Fruit fly (Drosophila melanogaster) ovary, adult (tissue): ENCODE measurements around the gene Dred.
A peak's percentile ranks its signal among the peaks of the same experiment; 100 is the strongest.

Experiments used
- CG17801 ChIP-seq: fragments of 200-800 bp; optimal IDR thresholded peaks from 2 replicates; lab custom pipeline; 2019; ENCODE audit warnings: missing biosample characterization, mild to moderate bottlenecking, missing genetic modification characterization, moderate library complexity; ENCODE audit not compliant: partially characterized antibody

Dred gene

dm6 chr3L:19544105-19544504 lies at the start of gene Dred, which contains the start of gene CG46434:
Dred (minus strand) TSS chr3L:19544205.
CG46434 (minus strand) TSS chr3L:19544205.
- TF ChIP-seq CG17801 (GFP tag; lab: Kevin White, UChicago) = no peak

DNA sequence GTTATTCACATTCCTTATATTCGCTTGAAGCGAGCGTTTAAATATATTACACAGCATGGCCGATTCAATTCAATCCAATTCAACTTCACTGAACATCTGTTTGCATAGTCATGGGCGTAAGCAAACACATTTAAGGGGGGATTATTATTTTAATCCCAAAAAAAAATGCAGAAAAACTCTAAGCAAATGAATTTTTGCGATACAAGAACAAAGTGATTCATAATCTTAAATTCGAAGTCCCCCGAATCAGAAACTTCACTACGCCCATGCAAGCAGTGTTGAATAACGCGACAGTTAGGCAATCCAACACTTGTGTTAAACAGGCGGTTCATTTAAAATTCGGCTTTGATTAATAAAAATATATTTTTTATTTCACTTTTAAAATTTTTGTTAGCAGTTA lies 46.4 kb upstream of the Dred start, which contains the start of gene CG14100:
TSS of gene CG14100 (minus strand) at position 103 of the 400 bp plus-strand sequence.
- TF ChIP-seq CG17801 (GFP tag; lab: Kevin White, UChicago) = peak; percentile 100

- peak; percentile 20 for TF ChIP-seq CG17801 (GFP tag; lab: Kevin White, UChicago)
These were observed 42.0 kb upstream of the Dred start, which contains the start of the genes CG9231 and CG9330 for dm6 chr3L:19585979-19586378. CG9231 (minus strand) TSS chr3L:19586003. CG9330 (plus strand) TSS chr3L:19586253.

- no peak for TF ChIP-seq CG17801 (GFP tag; lab: Kevin White, UChicago)
These were observed 40.4 kb upstream of the Dred start, which contains the start of gene Shal for dm6 chr3L:19584369-19584915. Shal (minus strand) TSS chr3L:19584568.

DNA sequence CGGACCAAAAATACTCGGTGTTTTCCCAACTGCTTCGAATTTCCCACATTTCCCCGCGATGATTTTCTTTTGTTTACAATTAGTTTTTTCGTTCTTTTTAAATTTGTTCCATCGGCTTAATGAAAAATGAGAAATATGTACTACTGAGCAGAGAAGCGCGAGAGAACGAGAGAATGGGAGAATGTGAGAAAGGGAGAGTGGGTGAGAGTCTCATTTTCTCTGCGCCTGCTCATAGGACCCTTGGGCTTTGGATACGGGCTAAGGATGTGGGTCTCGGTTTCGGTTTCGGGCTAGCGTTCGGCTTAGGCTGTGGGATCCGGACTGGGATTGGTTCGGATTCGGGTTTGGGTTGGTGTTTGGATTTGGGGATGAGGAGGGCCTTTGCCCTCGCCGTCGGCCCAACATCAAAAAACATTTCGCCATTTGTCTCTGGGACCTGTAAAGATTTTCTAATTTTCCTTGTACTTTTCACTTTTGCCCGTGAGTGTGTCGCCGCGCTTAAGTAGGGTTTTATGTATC lies 36.8 kb upstream of the Dred start:
- TF ChIP-seq CG17801 (GFP tag; lab: Kevin White, UChicago) = no peak

DNA sequence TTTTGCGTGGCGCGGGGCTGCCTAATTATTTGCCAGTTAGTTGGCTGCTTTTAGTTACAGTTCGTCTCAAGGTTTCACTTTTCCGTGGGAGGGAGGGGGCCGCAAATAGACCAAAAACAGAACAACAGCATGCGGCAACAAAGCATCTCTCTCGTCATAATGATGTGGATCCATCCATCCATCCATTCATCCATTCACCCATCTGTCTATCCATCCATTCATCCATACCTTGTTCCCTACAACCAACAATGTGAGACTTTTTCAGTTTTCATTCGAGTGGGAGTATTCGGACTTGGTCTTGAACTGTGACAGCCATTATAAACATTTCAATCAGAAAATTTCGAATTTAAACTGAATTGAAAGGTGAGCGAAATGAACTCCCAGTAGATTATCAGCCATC lies 35.3 kb upstream of the Dred start:
- TF ChIP-seq CG17801 (GFP tag; lab: Kevin White, UChicago) = no peak

dm6 chr3L:19575650-19576049 lies 31.6 kb upstream of the Dred start:
- no peak for TF ChIP-seq CG17801 (GFP tag; lab: Kevin White, UChicago)

DNA sequence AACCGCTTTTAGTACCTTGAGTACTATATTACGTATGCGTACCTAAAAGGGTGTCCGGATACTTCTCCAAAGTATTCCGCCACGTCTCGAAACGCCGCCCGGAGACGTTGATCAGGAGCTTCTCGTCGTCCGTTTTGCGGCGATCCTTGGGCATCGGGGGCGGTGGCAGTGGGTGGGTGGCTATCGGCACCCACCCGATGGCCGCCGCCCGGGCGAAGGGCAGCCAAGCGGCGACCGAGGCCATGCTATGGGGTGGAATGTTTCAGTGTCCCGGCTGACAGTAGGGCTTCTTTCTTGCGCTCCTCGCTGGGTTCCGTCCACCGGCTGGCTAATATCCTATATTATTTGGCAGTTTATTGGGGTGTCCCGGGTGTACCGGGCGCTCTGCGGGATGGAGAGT lies 30.4 kb upstream of the Dred start:
- no peak for TF ChIP-seq CG17801 (GFP tag; lab: Kevin White, UChicago)

DNA sequence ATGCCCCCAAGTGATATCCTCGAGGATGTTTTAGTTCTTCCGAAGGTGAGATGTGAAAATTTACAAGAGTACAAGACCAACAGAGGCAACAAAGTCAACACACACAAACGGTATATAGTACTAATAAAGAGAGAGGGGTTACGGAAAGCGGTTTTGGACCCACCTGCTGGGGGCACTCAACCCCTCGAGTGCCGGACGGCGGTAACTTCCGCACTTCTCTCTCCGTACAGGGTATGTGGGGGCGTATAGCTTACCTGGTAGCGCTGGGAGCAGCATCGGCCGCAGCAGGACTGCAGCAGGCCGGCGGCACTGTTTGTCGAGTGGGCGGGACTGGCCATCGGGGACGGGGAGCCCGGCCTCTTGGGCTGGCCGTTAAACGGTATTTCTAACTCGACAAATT lies 25.4 kb upstream of the Dred start:
- no peak for TF ChIP-seq CG17801 (GFP tag; lab: Kevin White, UChicago)

DNA sequence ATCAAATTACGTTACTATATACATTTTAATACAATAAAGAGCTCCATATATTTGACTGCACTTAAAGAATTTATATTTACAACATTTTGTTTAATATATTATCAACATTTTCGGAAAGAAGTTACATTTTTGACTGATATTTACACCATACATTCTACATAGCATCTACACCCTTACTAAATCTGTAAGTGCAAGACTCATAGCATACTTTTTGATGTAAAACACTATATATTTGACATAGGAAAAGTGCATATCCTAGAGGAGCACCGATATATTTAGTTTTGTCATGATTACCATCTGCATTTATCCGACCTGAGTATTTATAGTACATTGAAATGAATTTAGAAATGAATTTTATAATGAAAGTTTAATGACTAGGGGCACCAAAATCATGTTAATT lies 25.0 kb upstream of the Dred start:
- no peak for TF ChIP-seq CG17801 (GFP tag; lab: Kevin White, UChicago)

DNA sequence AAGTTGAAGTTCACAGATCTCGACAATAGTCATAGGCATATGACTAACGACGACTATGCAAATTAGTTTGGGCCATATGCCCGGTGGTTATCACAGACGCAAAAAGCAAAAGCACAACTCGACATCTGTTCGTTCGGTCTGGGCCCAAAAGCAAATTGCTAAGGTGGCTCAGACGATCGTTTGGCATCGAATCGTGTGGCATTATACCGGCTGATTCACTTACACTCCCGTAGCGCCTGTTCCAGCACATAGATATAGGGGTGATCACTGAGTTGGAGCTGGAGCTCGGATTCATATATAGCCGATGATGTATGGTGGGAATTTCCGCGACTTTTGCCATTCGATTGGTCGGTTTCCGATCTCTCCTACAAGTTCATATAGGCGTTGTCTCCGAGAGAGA lies 22.1 kb upstream of the Dred start:
- no peak for TF ChIP-seq CG17801 (GFP tag; lab: Kevin White, UChicago)

dm6 chr3L:19564905-19565700 lies 21.1 kb upstream of the Dred start:
- TF ChIP-seq CG17801 (GFP tag; lab: Kevin White, UChicago) = no peak

dm6 chr3L:19563014-19563413 lies 19.0 kb upstream of the Dred start:
- no peak for TF ChIP-seq CG17801 (GFP tag; lab: Kevin White, UChicago)

dm6 chr3L:19562146-19562700 lies 18.2 kb upstream of the Dred start:
- TF ChIP-seq CG17801 (GFP tag; lab: Kevin White, UChicago) = no peak

dm6 chr3L:19561745-19562144 lies 17.7 kb upstream of the Dred start:
- TF ChIP-seq CG17801 (GFP tag; lab: Kevin White, UChicago) = no peak
